Worm (Caenorhabditis elegans) whole organism, young adult: ENCODE measurements around the gene R08A2.2.

ENCODE experiments used
- B0019.2 ChIP-seq: fragments of 200-800 bp; sonication (Bioruptor generic); conservative IDR thresholded peaks from 2 replicates; pipeline ENCODE4 v1.3.6; 2022; ENCODE audit warnings: missing genetic modification reagents, missing genetic modification characterization, missing compliant biosample characterization
- B0336.3 ChIP-seq: fragments of 200-800 bp; sonication (Bioruptor generic); IDR thresholded peaks from 2 replicates; pipeline ENCODE4 v1.3.6; 2022; ENCODE audit warnings: missing genetic modification characterization, missing compliant biosample characterization
- F10E7.11 ChIP-seq: sonication (generic microtip); optimal IDR thresholded peaks from 2 replicates; lab custom pipeline; 2017; ENCODE audit warnings: mild to moderate bottlenecking, missing genetic modification characterization, moderate library complexity, missing compliant biosample characterization
- F39B2.1 ChIP-seq: fragments of 200-800 bp; sonication (Bioruptor generic); IDR thresholded peaks from 2 replicates; pipeline ENCODE4 v1.3.6; 2022; ENCODE audit warnings: missing genetic modification reagents, missing genetic modification characterization, missing compliant biosample characterization
- F49E8.2 ChIP-seq: sonication (generic microtip); optimal IDR thresholded peaks from 3 replicates; lab custom pipeline; 2017; ENCODE audit warnings: missing genetic modification characterization, mild to moderate bottlenecking, missing compliant biosample characterization, antibody characterized with exemption, moderate library complexity; ENCODE audit not compliant: insufficient read depth
- T26A5.8 ChIP-seq: sonication (generic microtip); optimal IDR thresholded peaks from 2 replicates; lab custom pipeline; 2016; ENCODE audit warnings: missing genetic modification characterization, missing compliant biosample characterization
- Y79H2A.3 ChIP-seq: fragments of 200-800 bp; sonication (Bioruptor generic); conservative IDR thresholded peaks from 2 replicates; pipeline ENCODE4 v1.3.6; 2022; ENCODE audit warnings: missing genetic modification reagents, missing genetic modification characterization, missing compliant biosample characterization
- akir-1 ChIP-seq: fragments of 200-800 bp; sonication (Bioruptor generic); optimal IDR thresholded peaks from 2 replicates; lab custom pipeline; 2018; ENCODE audit warnings: mild to moderate bottlenecking, missing genetic modification characterization, moderate library complexity, missing compliant biosample characterization
- atf-7 ChIP-seq: sonication (generic microtip); optimal IDR thresholded peaks from 2 replicates; lab custom pipeline; 2017; ENCODE audit warnings: mild to moderate bottlenecking, missing genetic modification characterization, missing compliant biosample characterization
- bed-1 ChIP-seq: fragments of 200-800 bp; sonication (Bioruptor generic); IDR thresholded peaks from 2 replicates; pipeline ENCODE4 v1.3.6; 2022; ENCODE audit warnings: missing genetic modification reagents, missing genetic modification characterization, missing compliant biosample characterization
- cebp-1 ChIP-seq, 2 experiments: fragments of 200-800 bp in 1 of 2; sonication (Bioruptor generic) in 1 of 2; sonication (generic microtip) in 1 of 2; IDR thresholded peaks in 1 of 2; optimal IDR thresholded peaks in 1 of 2; 2 replicates each; pipeline versions ENCODE4 v1.3.6 to Lab custom; 2017 to 2022; ENCODE audit warnings: missing compliant biosample characterization in 2 of 2, missing genetic modification characterization in 2 of 2, mild to moderate bottlenecking in 1 of 2, missing genetic modification reagents in 1 of 2, moderate library complexity in 1 of 2
- ceh-91 ChIP-seq: fragments of 200-800 bp; sonication (Bioruptor generic); IDR thresholded peaks from 2 replicates; pipeline ENCODE4 v1.3.6; 2022; ENCODE audit warnings: missing genetic modification reagents, missing genetic modification characterization, missing compliant biosample characterization
- die-1 ChIP-seq: sonication (generic microtip); optimal IDR thresholded peaks from 2 replicates; lab custom pipeline; 2016; ENCODE audit warnings: missing genotype, mild to moderate bottlenecking, missing genetic modification characterization, missing compliant biosample characterization
- egl-44 ChIP-seq: fragments of 200-800 bp; sonication (Bioruptor generic); IDR thresholded peaks from 2 replicates; pipeline ENCODE4 v1.3.6; 2022; ENCODE audit warnings: missing genetic modification reagents, missing genetic modification characterization, missing compliant biosample characterization
- egrh-3 ChIP-seq: fragments of 200-800 bp; sonication (Bioruptor generic); IDR thresholded peaks from 2 replicates; pipeline ENCODE4 v1.3.6; 2022; ENCODE audit warnings: missing genetic modification reagents, missing genetic modification characterization, missing compliant biosample characterization
- hmg-1.2 ChIP-seq: fragments of 200-800 bp; sonication (Bioruptor generic); IDR thresholded peaks from 2 replicates; pipeline ENCODE4 v1.3.6; 2022; ENCODE audit warnings: missing genetic modification reagents, missing genetic modification characterization, missing compliant biosample characterization
- hsf-1 ChIP-seq: fragments of 200-800 bp; sonication (Bioruptor generic); IDR thresholded peaks from 2 replicates; pipeline ENCODE4 v1.3.6; 2022; ENCODE audit warnings: missing genetic modification reagents, missing genetic modification characterization, missing compliant biosample characterization
- lin-26 ChIP-seq: fragments of 200-800 bp; sonication (Bioruptor generic); IDR thresholded peaks from 2 replicates; pipeline ENCODE4 v1.3.6; 2022; ENCODE audit warnings: missing genetic modification reagents, missing genetic modification characterization, missing compliant biosample characterization
- madf-10 ChIP-seq: sonication (generic microtip); optimal IDR thresholded peaks from 2 replicates; lab custom pipeline; 2016; ENCODE audit warnings: mild to moderate bottlenecking, missing genetic modification characterization, missing compliant biosample characterization
- mel-28 ChIP-seq: sonication (generic microtip); optimal IDR thresholded peaks from 2 replicates; lab custom pipeline; 2016; ENCODE audit warnings: borderline replicate concordance, mild to moderate bottlenecking, missing genetic modification characterization, missing compliant biosample characterization
- nfya-1 ChIP-seq: sonication (generic microtip); optimal IDR thresholded peaks from 2 replicates; lab custom pipeline; 2017; ENCODE audit warnings: antibody characterized with exemption, missing compliant biosample characterization, missing genetic modification characterization, borderline replicate concordance; ENCODE audit not compliant: insufficient read depth
- nfya-2 ChIP-seq: fragments of 200-800 bp; sonication (Bioruptor generic); IDR thresholded peaks from 2 replicates; pipeline ENCODE4 v1.3.6; 2022; ENCODE audit warnings: missing genetic modification reagents, missing genetic modification characterization, missing compliant biosample characterization
- rpc-1 ChIP-seq, 2 experiments: fragments of 150-350 bp in 1 of 2; sonication (generic microtip) in 1 of 2; optimal IDR thresholded peaks; 2 replicates each; lab custom pipeline; 2014 to 2018; ENCODE audit warnings: missing biosample characterization in 1 of 2, missing genetic modification characterization in 1 of 2, missing genetic modification reagents in 1 of 2, missing genotype in 1 of 2
- snpc-1.3 ChIP-seq: sonication (generic microtip); optimal IDR thresholded peaks from 2 replicates; lab custom pipeline; 2017; ENCODE audit warnings: missing genetic modification characterization, mild to moderate bottlenecking, missing compliant biosample characterization, antibody characterized with exemption, moderate library complexity, missing genotype, missing genetic modification reagents; ENCODE audit not compliant: insufficient read depth
- snpc-3.4 ChIP-seq: sonication (generic microtip); optimal IDR thresholded peaks from 2 replicates; lab custom pipeline; 2017; ENCODE audit warnings: missing genetic modification characterization, mild to moderate bottlenecking, missing compliant biosample characterization, antibody characterized with exemption, moderate library complexity, missing genotype, missing genetic modification reagents
- snpc-4 ChIP-seq, 5 experiments: fragments of 150-350 bp in 1 of 5; sonication (generic microtip) in 4 of 5; optimal IDR thresholded peaks; 2 replicates each; lab custom pipeline; 2014 to 2018; ENCODE audit warnings: missing genetic modification characterization in 5 of 5, missing biosample characterization in 3 of 5, antibody characterized with exemption in 2 of 5, mild to moderate bottlenecking in 2 of 5, missing compliant biosample characterization in 2 of 5, missing genotype in 2 of 5, moderate library complexity in 2 of 5, missing genetic modification reagents in 1 of 5
- somi-1 ChIP-seq: fragments of 200-800 bp; sonication (Bioruptor generic); optimal IDR thresholded peaks from 2 replicates; lab custom pipeline; 2018; ENCODE audit warnings: mild to moderate bottlenecking, missing genetic modification characterization, missing compliant biosample characterization
- sptf-2 ChIP-seq: fragments of 200-800 bp; sonication (Bioruptor generic); optimal IDR thresholded peaks from 2 replicates; lab custom pipeline; 2018; ENCODE audit warnings: mild to moderate bottlenecking, missing genetic modification characterization, missing compliant biosample characterization
- tlf-1 ChIP-seq: fragments of 200-800 bp; sonication (Bioruptor generic); optimal IDR thresholded peaks from 2 replicates; lab custom pipeline; 2018; ENCODE audit warnings: mild to moderate bottlenecking, missing genetic modification characterization, missing compliant biosample characterization
- unc-62 ChIP-seq: fragments of 150-350 bp; optimal IDR thresholded peaks from 2 replicates; lab custom pipeline; 2014; ENCODE audit warnings: missing biosample characterization, missing genetic modification reagents, missing genetic modification characterization
- zfh-2 ChIP-seq: fragments of 200-800 bp; sonication (Bioruptor generic); conservative IDR thresholded peaks from 2 replicates; pipeline ENCODE4 v1.3.6; 2022; ENCODE audit warnings: missing genetic modification reagents, missing genetic modification characterization, missing compliant biosample characterization
- ztf-18 ChIP-seq: sonication (generic microtip); optimal IDR thresholded peaks from 2 replicates; lab custom pipeline; 2016; ENCODE audit warnings: missing genotype, mild to moderate bottlenecking, missing genetic modification characterization, missing compliant biosample characterization
- ztf-6 ChIP-seq: fragments of 200-800 bp; sonication (Bioruptor generic); IDR thresholded peaks from 2 replicates; pipeline ENCODE4 v1.3.6; 2022; ENCODE audit warnings: missing genetic modification reagents, missing genetic modification characterization, missing compliant biosample characterization

Gene R08A2.2

ce11 chrV:14748608-14749137 is 33.2 kb upstream of the R08A2.2 start, which contains the start of the genes lipl-8 and Y50E8A.22:
TSS of gene lipl-8 (minus strand) at chrV:14748708.
TSS of gene Y50E8A.22 (minus strand) at chrV:14749087.
- TF ChIP-seq nfya-2 (GFP tag; lab: Robert Waterston, UW) (no peak), tlf-1 (GFP tag; lab: Kevin White, UChicago) (no peak), ceh-91 (no peak)

- TF ChIP-seq zfh-2 (GFP tag; lab: Robert Waterston, UW), result peak; percentile 79; the same call in 1 of the 2 replicates
- no peak for TF ChIP-seq ztf-6 (GFP tag; lab: Robert Waterston, UW)
- TF ChIP-seq egrh-3, result peak; percentile 70; the same call in 1 of the 2 replicates
These were observed 31.5 kb upstream of the R08A2.2 start for ce11 chrV:14746975-14747374.

ce11 chrV:14744824-14745223 is 29.3 kb upstream of the R08A2.2 start:
- TF ChIP-seq rpc-1 (optimal IDR thresholded peaks at IDR 0.05; lab: Kevin White, UChicago) (no peak), rpc-1 (tag; optimal IDR thresholded peaks at IDR 0.05; lab: Kevin White, UChicago) (no peak), snpc-4 (GFP tag; optimal IDR thresholded peaks at IDR 0.05; lab: Kevin White, UChicago) (no peak), snpc-4 (tag; optimal IDR thresholded peaks at IDR 0.05; lab: Kevin White, UChicago) (no peak), zfh-2 (GFP tag; lab: Robert Waterston, UW) (peak; percentile 85), B0336.3 (GFP tag; lab: Robert Waterston, UW) (no peak), mel-28 (tag; lab: Kevin White, UChicago) (no peak), ztf-18 (tag; lab: Kevin White, UChicago) (no peak), akir-1 (GFP tag; lab: Kevin White, UChicago) (no peak), die-1 (tag; lab: Kevin White, UChicago) (no peak), lin-26 (GFP tag; lab: Robert Waterston, UW) (0 out of 2 replicates have a peak, but pooled peaks have one; percentile 14), egrh-3 (peak; percentile 69), tlf-1 (GFP tag; lab: Kevin White, UChicago) (no peak), B0019.2 (GFP tag; lab: Robert Waterston, UW) (no peak)

- peak; percentile 74; the same call in 1 of the 2 replicates for TF ChIP-seq egrh-3
These were observed 27.9 kb upstream of the R08A2.2 start for ce11 chrV:14743438-14743837.

ce11 chrV:14742898-14743297 is 27.4 kb upstream of the R08A2.2 start:
- peak; percentile 78; the same call in 1 of the 2 replicates for TF ChIP-seq egrh-3
- TF ChIP-seq, all 124 proteins: peak for 1; not testable (repeated sequence) for 123

- TF ChIP-seq F10E7.11 (tag; lab: Kevin White, UChicago) (no peak), madf-10 (tag; lab: Kevin White, UChicago) (no peak), nfya-1 (tag; lab: Kevin White, UChicago) (no peak), T26A5.8 (tag; lab: Kevin White, UChicago) (no peak), snpc-1.3 (tag; lab: Kevin White, UChicago) (no peak), bed-1 (GFP tag; lab: Robert Waterston, UW) (no peak), Y79H2A.3 (no peak), atf-7 (no peak), zfh-2 (GFP tag; lab: Robert Waterston, UW) (no peak), hmg-1.2 (no peak), snpc-3.4 (tag; lab: Kevin White, UChicago) (no peak), somi-1 (GFP tag; lab: Kevin White, UChicago) (no peak), egl-44 (no peak), hsf-1 (GFP tag; lab: Robert Waterston, UW) (no peak), cebp-1 (GFP tag; IDR thresholded peaks at IDR 0.05; lab: Robert Waterston, UW) (no peak), cebp-1 (tag; optimal IDR thresholded peaks at IDR 0.05; lab: Kevin White, UChicago) (no peak), F49E8.2 (tag; lab: Kevin White, UChicago) (no peak), F39B2.1 (GFP tag; lab: Robert Waterston, UW) (no peak), unc-62 (GFP tag; lab: Kevin White, UChicago) (no peak), sptf-2 (no peak), tlf-1 (GFP tag; lab: Kevin White, UChicago) (no peak)
- TF ChIP-seq, all 124 proteins: peak for 0
These were observed 25.7 kb upstream of the R08A2.2 start, which contains the start of gene Y50E8A.6 for ce11 chrV:14741233-14741632. TSS of gene Y50E8A.6 (minus strand) at chrV:14741333.
